Worm (Caenorhabditis elegans) whole organism, L4 larva: ENCODE measurements around the gene mtrr-1.

Experiments used
- Y5F2A.4 ChIP-seq: fragments of 200-800 bp; sonication (Bioruptor generic); optimal IDR thresholded peaks from 2 replicates; lab custom pipeline; 2018; ENCODE audit warnings: mild to moderate bottlenecking, missing genetic modification characterization, missing compliant biosample characterization
- ceh-82 ChIP-seq: sonication (generic microtip); optimal IDR thresholded peaks from 2 replicates; lab custom pipeline; 2017; ENCODE audit warnings: missing biosample characterization, missing genetic modification characterization
- ces-1 ChIP-seq: fragments of 150-350 bp; sonication (generic microtip); optimal IDR thresholded peaks from 4 replicates; lab custom pipeline; 2014; ENCODE audit warnings: missing biosample characterization, missing genetic modification reagents, missing genetic modification characterization
- daf-12 ChIP-seq: fragments of 150-350 bp; optimal IDR thresholded peaks from 2 replicates; lab custom pipeline; 2014; ENCODE audit warnings: missing biosample characterization, missing genetic modification reagents, missing genetic modification characterization
- hlh-30 ChIP-seq: sonication (generic microtip); optimal IDR thresholded peaks from 2 replicates; lab custom pipeline; 2017; ENCODE audit warnings: antibody characterized with exemption, mild to moderate bottlenecking, missing genetic modification characterization, missing compliant biosample characterization; ENCODE audit not compliant: insufficient read depth
- lin-29 ChIP-seq: fragments of 200-800 bp; sonication (Bioruptor generic); IDR thresholded peaks from 2 replicates; pipeline ENCODE4 v1.3.6; 2022; ENCODE audit warnings: missing genetic modification reagents, missing genetic modification characterization, missing compliant biosample characterization
- nhr-102 ChIP-seq: sonication (generic microtip); optimal IDR thresholded peaks from 2 replicates; lab custom pipeline; 2016; ENCODE audit warnings: mild to moderate bottlenecking, missing genetic modification characterization, moderate library complexity, missing compliant biosample characterization
- nhr-111 ChIP-seq: fragments of 200-800 bp; sonication (Bioruptor generic); optimal IDR thresholded peaks from 2 replicates; lab custom pipeline; 2018; ENCODE audit warnings: mild to moderate bottlenecking, missing genetic modification characterization, missing compliant biosample characterization
- nhr-237 ChIP-seq: sonication (generic microtip); optimal IDR thresholded peaks from 2 replicates; lab custom pipeline; 2017; ENCODE audit warnings: missing biosample characterization, missing genetic modification characterization
- pha-4 ChIP-seq, 2 experiments: fragments of 150-350 bp in 1 of 2; fragments of 200-800 bp in 1 of 2; sonication (Bioruptor generic) in 1 of 2; IDR thresholded peaks in 1 of 2; optimal IDR thresholded peaks in 1 of 2; 2 replicates each; pipeline versions ENCODE4 v1.3.6 to Lab custom; 2014 to 2022; ENCODE audit warnings: missing genetic modification characterization in 2 of 2, missing genetic modification reagents in 2 of 2, missing biosample characterization in 1 of 2, missing compliant biosample characterization in 1 of 2
- snpc-1.2 ChIP-seq: fragments of 200-800 bp; sonication (Bioruptor generic); IDR thresholded peaks from 2 replicates; pipeline ENCODE4 v1.3.6; 2022; ENCODE audit warnings: missing genetic modification reagents, missing genetic modification characterization, missing compliant biosample characterization
- snpc-4 ChIP-seq: fragments of 150-350 bp; optimal IDR thresholded peaks from 2 replicates; lab custom pipeline; 2014; ENCODE audit warnings: missing biosample characterization, missing genetic modification characterization
- spr-1 ChIP-seq: sonication (generic microtip); optimal IDR thresholded peaks from 2 replicates; lab custom pipeline; 2016; ENCODE audit warnings: mild to moderate bottlenecking, missing genetic modification characterization, missing compliant biosample characterization
- unc-39 ChIP-seq: sonication (generic microtip); optimal IDR thresholded peaks from 2 replicates; lab custom pipeline; 2017; ENCODE audit warnings: missing biosample characterization, missing genetic modification characterization

ce11 chrII:9258034-9258556 is 27.7 kb upstream of the mtrr-1 start:
- no peak for TF ChIP-seq unc-39 (tag; lab: Kevin White, UChicago)
- no peak for TF ChIP-seq nhr-111 (GFP tag; lab: Kevin White, UChicago)
- TF ChIP-seq ceh-82 (tag; lab: Kevin White, UChicago): no peak
- TF ChIP-seq daf-12 (tag; lab: Kevin White, UChicago): no peak
- no peak for TF ChIP-seq nhr-102
- no peak for TF ChIP-seq nhr-237 (tag; lab: Kevin White, UChicago)
- no peak for TF ChIP-seq lin-29 (GFP tag; lab: Robert Waterston, UW)
- TF ChIP-seq ces-1: no peak
- no peak for TF ChIP-seq hlh-30
- TF ChIP-seq snpc-1.2 (GFP tag; lab: Robert Waterston, UW): no peak
- no peak for TF ChIP-seq snpc-4
- no peak for TF ChIP-seq Y5F2A.4 (GFP tag; lab: Kevin White, UChicago)
- TF ChIP-seq spr-1 (tag; lab: Kevin White, UChicago): no peak
- TF ChIP-seq pha-4 (GFP tag; IDR thresholded peaks at IDR 0.05; lab: Robert Waterston, UW): no peak
- TF ChIP-seq pha-4 (tag; optimal IDR thresholded peaks at IDR 0.05; lab: Kevin White, UChicago): no peak
